Worm (Caenorhabditis elegans) whole organism, young adult: ENCODE results near the gene ZK418.2.

Source experiments
- B0019.2 ChIP-seq: fragments of 200-800 bp; sonication (Bioruptor generic); conservative IDR thresholded peaks from 2 replicates; pipeline ENCODE4 v1.3.6; 2022; ENCODE audit warnings: missing genetic modification reagents, missing genetic modification characterization, missing compliant biosample characterization
- B0261.1 ChIP-seq: sonication (generic microtip); optimal IDR thresholded peaks from 2 replicates; lab custom pipeline; 2016; ENCODE audit warnings: mild to moderate bottlenecking, missing genetic modification characterization, moderate library complexity, missing compliant biosample characterization
- B0336.3 ChIP-seq: fragments of 200-800 bp; sonication (Bioruptor generic); IDR thresholded peaks from 2 replicates; pipeline ENCODE4 v1.3.6; 2022; ENCODE audit warnings: missing genetic modification characterization, missing compliant biosample characterization
- C06A6.2 ChIP-seq: fragments of 200-800 bp; sonication (Bioruptor generic); conservative IDR thresholded peaks from 2 replicates; pipeline ENCODE4 v1.3.6; 2022; ENCODE audit warnings: missing genetic modification characterization, missing compliant biosample characterization
- C17E4.6 ChIP-seq: fragments of 200-800 bp; sonication (Bioruptor generic); IDR thresholded peaks from 2 replicates; pipeline ENCODE4 v1.3.6; 2022; ENCODE audit warnings: missing genetic modification reagents, missing genetic modification characterization, missing compliant biosample characterization
- F33H1.4 ChIP-seq: fragments of 200-800 bp; sonication (Bioruptor generic); IDR thresholded peaks from 2 replicates; pipeline ENCODE4 v1.3.6; 2022; ENCODE audit warnings: missing genetic modification reagents, missing genetic modification characterization, missing compliant biosample characterization
- F52B5.7 ChIP-seq: sonication (generic microtip); optimal IDR thresholded peaks from 2 replicates; lab custom pipeline; 2016; ENCODE audit warnings: mild to moderate bottlenecking, missing genetic modification characterization, missing compliant biosample characterization
- F55B11.4 ChIP-seq: sonication (generic microtip); optimal IDR thresholded peaks from 2 replicates; lab custom pipeline; 2016; ENCODE audit warnings: missing compliant biosample characterization, missing genetic modification characterization, borderline replicate concordance; ENCODE audit not compliant: insufficient read depth
- F57A8.1 ChIP-seq: fragments of 200-800 bp; sonication (Bioruptor generic); optimal IDR thresholded peaks from 2 replicates; lab custom pipeline; 2018; ENCODE audit warnings: mild to moderate bottlenecking, missing genetic modification characterization, moderate library complexity, missing compliant biosample characterization
- Y53F4B.3 ChIP-seq: fragments of 200-800 bp; sonication (Bioruptor generic); IDR thresholded peaks from 2 replicates; pipeline ENCODE4 v1.3.6; 2022; ENCODE audit warnings: missing genetic modification reagents, missing genetic modification characterization, missing compliant biosample characterization
- Y53G8AR.9 ChIP-seq: fragments of 200-800 bp; sonication (Bioruptor generic); conservative IDR thresholded peaks from 2 replicates; pipeline ENCODE4 v1.3.6; 2022; ENCODE audit warnings: missing genetic modification reagents, missing genetic modification characterization, missing compliant biosample characterization
- Y56A3A.18 ChIP-seq: fragments of 200-800 bp; sonication (Bioruptor generic); IDR thresholded peaks from 2 replicates; pipeline ENCODE4 v1.3.6; 2022; ENCODE audit warnings: missing genetic modification reagents, missing genetic modification characterization, missing compliant biosample characterization
- ZK185.1 ChIP-seq: sonication (generic microtip); optimal IDR thresholded peaks from 2 replicates; lab custom pipeline; 2016; ENCODE audit warnings: mild to moderate bottlenecking, missing genetic modification characterization, missing compliant biosample characterization; ENCODE audit not compliant: poor library complexity, severe bottlenecking
- aptf-3 ChIP-seq: fragments of 200-800 bp; sonication (Bioruptor generic); IDR thresholded peaks from 2 replicates; pipeline ENCODE4 v1.3.6; 2022; ENCODE audit warnings: missing genetic modification characterization, missing compliant biosample characterization
- atf-7 ChIP-seq: sonication (generic microtip); optimal IDR thresholded peaks from 2 replicates; lab custom pipeline; 2017; ENCODE audit warnings: mild to moderate bottlenecking, missing genetic modification characterization, missing compliant biosample characterization
- attf-5 ChIP-seq: fragments of 200-800 bp; sonication (Bioruptor generic); optimal IDR thresholded peaks from 2 replicates; lab custom pipeline; 2018; ENCODE audit warnings: mild to moderate bottlenecking, missing genetic modification characterization, missing compliant biosample characterization
- ceh-100 ChIP-seq: fragments of 200-800 bp; sonication (Bioruptor generic); IDR thresholded peaks from 2 replicates; pipeline ENCODE4 v1.3.6; 2022; ENCODE audit warnings: missing genetic modification reagents, missing genetic modification characterization, missing compliant biosample characterization
- chd-7 ChIP-seq: sonication (generic microtip); optimal IDR thresholded peaks from 2 replicates; lab custom pipeline; 2016; ENCODE audit warnings: mild to moderate bottlenecking, missing genetic modification characterization, moderate library complexity, missing compliant biosample characterization
- die-1 ChIP-seq: sonication (generic microtip); optimal IDR thresholded peaks from 2 replicates; lab custom pipeline; 2016; ENCODE audit warnings: missing genotype, mild to moderate bottlenecking, missing genetic modification characterization, missing compliant biosample characterization
- dox-1 ChIP-seq: fragments of 200-800 bp; sonication (Bioruptor generic); IDR thresholded peaks from 2 replicates; pipeline ENCODE4 v1.3.6; 2022; ENCODE audit warnings: missing genetic modification reagents, missing genetic modification characterization, missing compliant biosample characterization
- dpl-1 ChIP-seq: fragments of 150-350 bp; optimal IDR thresholded peaks from 2 replicates; lab custom pipeline; 2014; ENCODE audit warnings: missing biosample characterization, missing genetic modification reagents, missing genetic modification characterization
- efl-1 ChIP-seq: fragments of 150-350 bp; optimal IDR thresholded peaks from 2 replicates; lab custom pipeline; 2014; ENCODE audit warnings: missing biosample characterization, missing genetic modification reagents, missing genetic modification characterization
- egl-44 ChIP-seq: fragments of 200-800 bp; sonication (Bioruptor generic); IDR thresholded peaks from 2 replicates; pipeline ENCODE4 v1.3.6; 2022; ENCODE audit warnings: missing genetic modification reagents, missing genetic modification characterization, missing compliant biosample characterization
- egrh-3 ChIP-seq: fragments of 200-800 bp; sonication (Bioruptor generic); IDR thresholded peaks from 2 replicates; pipeline ENCODE4 v1.3.6; 2022; ENCODE audit warnings: missing genetic modification reagents, missing genetic modification characterization, missing compliant biosample characterization
- hlh-26 ChIP-seq: fragments of 200-800 bp; sonication (Bioruptor generic); conservative IDR thresholded peaks from 2 replicates; pipeline ENCODE4 v1.3.6; 2022; ENCODE audit warnings: missing genetic modification reagents, missing genetic modification characterization, missing compliant biosample characterization
- hrde-1 ChIP-seq: sonication (generic microtip); optimal IDR thresholded peaks from 2 replicates; lab custom pipeline; 2016; ENCODE audit warnings: missing genetic modification characterization, mild to moderate bottlenecking, missing compliant biosample characterization, moderate library complexity, missing genotype, missing genetic modification reagents, borderline replicate concordance
- let-607 ChIP-seq, 2 experiments: fragments of 200-800 bp in 1 of 2; sonication (Bioruptor generic) in 1 of 2; sonication (generic microtip) in 1 of 2; optimal IDR thresholded peaks; 2 replicates each; lab custom pipeline; 2016 to 2018; ENCODE audit warnings: mild to moderate bottlenecking in 2 of 2, missing compliant biosample characterization in 2 of 2, missing genetic modification characterization in 2 of 2, moderate library complexity in 2 of 2, missing genotype in 1 of 2
- lin-35 ChIP-seq, 3 experiments: fragments of 150-350 bp in 2 of 3; sonication (generic microtip) in 1 of 3; optimal IDR thresholded peaks; 2 replicates each; lab custom pipeline; 2014 to 2018; ENCODE audit warnings: missing biosample characterization in 3 of 3, missing genetic modification characterization in 3 of 3, missing genetic modification reagents in 3 of 3
- lin-54 ChIP-seq: fragments of 200-800 bp; sonication (Bioruptor generic); optimal IDR thresholded peaks from 2 replicates; lab custom pipeline; 2018; ENCODE audit warnings: mild to moderate bottlenecking, missing genetic modification characterization, missing compliant biosample characterization
- madf-6 ChIP-seq: fragments of 200-800 bp; sonication (Bioruptor generic); IDR thresholded peaks from 2 replicates; pipeline ENCODE4 v1.3.6; 2022; ENCODE audit warnings: missing genetic modification reagents, missing genetic modification characterization, missing compliant biosample characterization
- madf-8 ChIP-seq: fragments of 200-800 bp; sonication (Bioruptor generic); conservative IDR thresholded peaks from 2 replicates; pipeline ENCODE4 v1.3.6; 2022; ENCODE audit warnings: missing genetic modification reagents, missing genetic modification characterization, missing compliant biosample characterization
- mxl-1 ChIP-seq: sonication (generic microtip); optimal IDR thresholded peaks from 2 replicates; lab custom pipeline; 2016; ENCODE audit warnings: missing genetic modification characterization, missing compliant biosample characterization
- nfya-2 ChIP-seq: fragments of 200-800 bp; sonication (Bioruptor generic); IDR thresholded peaks from 2 replicates; pipeline ENCODE4 v1.3.6; 2022; ENCODE audit warnings: missing genetic modification reagents, missing genetic modification characterization, missing compliant biosample characterization
- nhr-179 ChIP-seq: sonication (generic microtip); optimal IDR thresholded peaks from 2 replicates; lab custom pipeline; 2016; ENCODE audit warnings: mild to moderate bottlenecking, missing genetic modification characterization, missing compliant biosample characterization
- nhr-80 ChIP-seq: sonication (generic microtip); optimal IDR thresholded peaks from 2 replicates; lab custom pipeline; 2016; ENCODE audit warnings: missing genetic modification characterization, missing compliant biosample characterization
- nhr-90 ChIP-seq: sonication (generic microtip); optimal IDR thresholded peaks from 2 replicates; lab custom pipeline; 2016; ENCODE audit warnings: missing genotype, mild to moderate bottlenecking, missing genetic modification characterization, missing compliant biosample characterization
- pha-4 ChIP-seq: fragments of 150-350 bp; sonication (generic microtip); optimal IDR thresholded peaks from 2 replicates; lab custom pipeline; 2014; ENCODE audit warnings: missing biosample characterization, missing genetic modification reagents, missing genetic modification characterization
- rcor-1 ChIP-seq: fragments of 200-800 bp; sonication (Bioruptor generic); IDR thresholded peaks from 2 replicates; pipeline ENCODE4 v1.3.6; 2022; ENCODE audit warnings: missing genetic modification reagents, missing genetic modification characterization, missing compliant biosample characterization
- sdz-38 ChIP-seq: sonication (generic microtip); optimal IDR thresholded peaks from 2 replicates; lab custom pipeline; 2016; ENCODE audit warnings: missing genotype, missing genetic modification characterization, missing compliant biosample characterization
- sea-2 ChIP-seq: fragments of 200-800 bp; sonication (Bioruptor generic); IDR thresholded peaks from 2 replicates; pipeline ENCODE4 v1.3.6; 2022; ENCODE audit warnings: missing genetic modification characterization, missing compliant biosample characterization
- snpc-3.4 ChIP-seq: sonication (generic microtip); optimal IDR thresholded peaks from 2 replicates; lab custom pipeline; 2017; ENCODE audit warnings: missing genetic modification characterization, mild to moderate bottlenecking, missing compliant biosample characterization, antibody characterized with exemption, moderate library complexity, missing genotype, missing genetic modification reagents
- snpc-4 ChIP-seq, 5 experiments: fragments of 150-350 bp in 1 of 5; sonication (generic microtip) in 4 of 5; optimal IDR thresholded peaks; 2 replicates each; lab custom pipeline; 2014 to 2018; ENCODE audit warnings: missing genetic modification characterization in 5 of 5, missing biosample characterization in 3 of 5, antibody characterized with exemption in 2 of 5, mild to moderate bottlenecking in 2 of 5, missing compliant biosample characterization in 2 of 5, missing genotype in 2 of 5, moderate library complexity in 2 of 5, missing genetic modification reagents in 1 of 5
- somi-1 ChIP-seq: fragments of 200-800 bp; sonication (Bioruptor generic); optimal IDR thresholded peaks from 2 replicates; lab custom pipeline; 2018; ENCODE audit warnings: mild to moderate bottlenecking, missing genetic modification characterization, missing compliant biosample characterization
- unc-62 ChIP-seq: fragments of 150-350 bp; optimal IDR thresholded peaks from 2 replicates; lab custom pipeline; 2014; ENCODE audit warnings: missing biosample characterization, missing genetic modification reagents, missing genetic modification characterization
- xnd-1 ChIP-seq: sonication (generic microtip); optimal IDR thresholded peaks from 2 replicates; lab custom pipeline; 2016; ENCODE audit warnings: missing genotype, missing genetic modification reagents, missing genetic modification characterization, missing compliant biosample characterization
- ztf-22 ChIP-seq: fragments of 200-800 bp; sonication (Bioruptor generic); optimal IDR thresholded peaks from 2 replicates; lab custom pipeline; 2018; ENCODE audit warnings: mild to moderate bottlenecking, missing genetic modification characterization, moderate library complexity, missing compliant biosample characterization
- ztf-25 ChIP-seq: fragments of 200-800 bp; sonication (Bioruptor generic); IDR thresholded peaks from 2 replicates; pipeline ENCODE4 v1.3.6; 2022; ENCODE audit warnings: missing genetic modification reagents, missing genetic modification characterization, missing compliant biosample characterization
- ztf-26 ChIP-seq: sonication (generic microtip); optimal IDR thresholded peaks from 2 replicates; lab custom pipeline; 2017; ENCODE audit warnings: missing genetic modification characterization, missing compliant biosample characterization

Gene ZK418.2

ce11 chrIII:7068520-7069113, 22.5 kb upstream of the ZK418.2 start, which contains the start of the genes ubc-18 and R01H2.8:
ubc-18 (minus strand) TSS chrIII:7068570.
R01H2.8 (plus strand) TSS chrIII:7069063.
- no peak for TF ChIP-seq F55B11.4
- TF ChIP-seq rcor-1 (GFP tag; lab: Robert Waterston, UW), result peak; percentile 47; the same call in 1 of the 2 replicates
- peak; percentile 11 for TF ChIP-seq attf-5 (GFP tag; lab: Kevin White, UChicago)
- TF ChIP-seq somi-1 (GFP tag; lab: Kevin White, UChicago), result no peak
- TF ChIP-seq F57A8.1 (GFP tag; lab: Kevin White, UChicago), result no peak
- TF ChIP-seq C06A6.2 (GFP tag; lab: Robert Waterston, UW), result no peak
- TF ChIP-seq die-1 (tag; lab: Kevin White, UChicago), result no peak
- no peak for TF ChIP-seq hlh-26 (GFP tag; lab: Robert Waterston, UW)
- TF ChIP-seq xnd-1 (tag; lab: Kevin White, UChicago), result no peak
- TF ChIP-seq efl-1 (GFP tag; lab: Kevin White, UChicago), result peak; percentile 78
- no peak for TF ChIP-seq B0261.1 (tag; lab: Kevin White, UChicago)
- no peak for TF ChIP-seq mxl-1 (tag; lab: Kevin White, UChicago)
- no peak for TF ChIP-seq ztf-26
- no peak for TF ChIP-seq F52B5.7 (tag; lab: Kevin White, UChicago)
- no peak for TF ChIP-seq sdz-38 (tag; lab: Kevin White, UChicago)
- no peak for TF ChIP-seq Y53F4B.3 (GFP tag; lab: Robert Waterston, UW)
- TF ChIP-seq ZK185.1, result no peak
- no peak for TF ChIP-seq chd-7 (tag; lab: Kevin White, UChicago)
- peak; percentile 56 for TF ChIP-seq madf-6
- TF ChIP-seq lin-54 (GFP tag; lab: Kevin White, UChicago), result peak; percentile 82
- no peak for TF ChIP-seq unc-62 (GFP tag; lab: Kevin White, UChicago)
- TF ChIP-seq nhr-179 (tag; lab: Kevin White, UChicago), result no peak
- peak; percentile 71 for TF ChIP-seq dpl-1
- no peak for TF ChIP-seq B0019.2
- peak; percentile 30; the same call in 1 of the 2 replicates for TF ChIP-seq F33H1.4 (GFP tag; lab: Robert Waterston, UW)
- no peak for TF ChIP-seq nhr-80 (tag; lab: Kevin White, UChicago)
- TF ChIP-seq aptf-3, result no peak
- TF ChIP-seq ceh-100 (GFP tag; lab: Robert Waterston, UW), result no peak
- TF ChIP-seq sea-2 (GFP tag; lab: Robert Waterston, UW), result no peak
- no peak for TF ChIP-seq let-607 (tag; optimal IDR thresholded peaks at IDR 0.05; lab: Kevin White, UChicago)
- TF ChIP-seq hrde-1 (tag; lab: Kevin White, UChicago), result no peak
- TF ChIP-seq atf-7 (tag; lab: Kevin White, UChicago), result no peak
- no peak for TF ChIP-seq snpc-4 (GFP tag; optimal IDR thresholded peaks at IDR 0.05; lab: Kevin White, UChicago)
- no peak for TF ChIP-seq snpc-4 (tag; optimal IDR thresholded peaks at IDR 0.05; lab: Kevin White, UChicago)
- TF ChIP-seq pha-4 (tag; lab: Kevin White, UChicago), result no peak
- no peak for TF ChIP-seq egrh-3 (GFP tag; lab: Robert Waterston, UW)
- TF ChIP-seq Y53G8AR.9 (GFP tag; lab: Robert Waterston, UW), result no peak
- TF ChIP-seq snpc-3.4 (tag; lab: Kevin White, UChicago), result no peak
- no peak for TF ChIP-seq madf-8 (GFP tag; lab: Robert Waterston, UW)
- TF ChIP-seq nfya-2 (GFP tag; lab: Robert Waterston, UW), result no peak
- no peak for TF ChIP-seq ztf-22
- TF ChIP-seq C17E4.6 (GFP tag; lab: Robert Waterston, UW), result no peak
- TF ChIP-seq egl-44, result no peak
- TF ChIP-seq nhr-90 (tag; lab: Kevin White, UChicago), result no peak
- no peak for TF ChIP-seq B0336.3 (GFP tag; lab: Robert Waterston, UW)
- TF ChIP-seq ztf-25 (GFP tag; lab: Robert Waterston, UW), result no peak
- TF ChIP-seq Y56A3A.18 (GFP tag; lab: Robert Waterston, UW), result no peak
- no peak for TF ChIP-seq dox-1 (GFP tag; lab: Robert Waterston, UW)
- peak in 1 of 3 experiments; percentile 63 for TF ChIP-seq lin-35 (GFP tag; optimal IDR thresholded peaks at IDR 0.05; lab: Kevin White, UChicago)
